Worm (Caenorhabditis elegans) whole organism, mixed stage, embryonic: Measurements from ENCODE around the gene nlp-41.

Source experiments
- M03D4.4 ChIP-seq: sonication (generic microtip); optimal IDR thresholded peaks from 2 replicates; lab custom pipeline; 2017; ENCODE audit warnings: mild to moderate bottlenecking, missing genetic modification characterization, missing compliant biosample characterization
- bed-3 ChIP-seq: fragments of 200-800 bp; sonication (Bioruptor generic); optimal IDR thresholded peaks from 3 replicates; lab custom pipeline; 2018; ENCODE audit warnings: mild to moderate bottlenecking, missing genetic modification characterization, moderate library complexity, missing compliant biosample characterization
- blmp-1 ChIP-seq: fragments of 150-350 bp; optimal IDR thresholded peaks from 2 replicates; lab custom pipeline; 2014; ENCODE audit warnings: missing biosample characterization, missing genetic modification characterization
- ceh-39 ChIP-seq: fragments of 150-350 bp; optimal IDR thresholded peaks from 2 replicates; lab custom pipeline; 2014; ENCODE audit warnings: missing biosample characterization, missing genetic modification characterization
- ceh-43 ChIP-seq: fragments of 200-800 bp; sonication (Bioruptor generic); optimal IDR thresholded peaks from 2 replicates; lab custom pipeline; 2018; ENCODE audit warnings: mild to moderate bottlenecking, missing genetic modification characterization, moderate library complexity, missing compliant biosample characterization
- ces-1 ChIP-seq: fragments of 150-350 bp; optimal IDR thresholded peaks from 2 replicates; lab custom pipeline; 2014; ENCODE audit warnings: missing biosample characterization, missing genetic modification reagents, missing genetic modification characterization
- cnd-1 ChIP-seq: fragments of 200-800 bp; sonication (Bioruptor generic); optimal IDR thresholded peaks from 2 replicates; lab custom pipeline; 2018; ENCODE audit warnings: mild to moderate bottlenecking, missing genetic modification characterization, missing compliant biosample characterization
- drap-1 ChIP-seq: fragments of 200-800 bp; sonication (Bioruptor generic); optimal IDR thresholded peaks from 3 replicates; lab custom pipeline; 2018; ENCODE audit warnings: mild to moderate bottlenecking, missing genetic modification characterization, missing compliant biosample characterization
- elt-1 ChIP-seq: sonication (generic microtip); optimal IDR thresholded peaks from 2 replicates; lab custom pipeline; 2017; ENCODE audit warnings: missing genetic modification characterization, mild to moderate bottlenecking, missing compliant biosample characterization, antibody characterized with exemption, moderate library complexity, borderline replicate concordance; ENCODE audit not compliant: insufficient read depth
- elt-3 ChIP-seq: fragments of 150-350 bp; optimal IDR thresholded peaks from 2 replicates; lab custom pipeline; 2014; ENCODE audit warnings: missing biosample characterization, missing genetic modification characterization
- flh-1 ChIP-seq: fragments of 200-800 bp; sonication (Bioruptor generic); optimal IDR thresholded peaks from 2 replicates; lab custom pipeline; 2018; ENCODE audit warnings: mild to moderate bottlenecking, missing genetic modification characterization, moderate library complexity, missing compliant biosample characterization
- ham-2 ChIP-seq: fragments of 200-800 bp; sonication (Bioruptor generic); optimal IDR thresholded peaks from 2 replicates; lab custom pipeline; 2018; ENCODE audit warnings: mild to moderate bottlenecking, missing genetic modification characterization, missing compliant biosample characterization
- hlh-1 ChIP-seq: fragments of 150-350 bp; optimal IDR thresholded peaks from 2 replicates; lab custom pipeline; 2014; ENCODE audit warnings: missing biosample characterization, missing genetic modification reagents, missing genetic modification characterization
- lin-13 ChIP-seq: fragments of 150-350 bp; optimal IDR thresholded peaks from 2 replicates; lab custom pipeline; 2014; ENCODE audit warnings: missing biosample characterization, missing genetic modification characterization
- lin-32 ChIP-seq: fragments of 200-800 bp; sonication (Bioruptor generic); optimal IDR thresholded peaks from 2 replicates; lab custom pipeline; 2018; ENCODE audit warnings: mild to moderate bottlenecking, missing genetic modification characterization, missing compliant biosample characterization
- lsy-2 ChIP-seq: fragments of 150-350 bp; optimal IDR thresholded peaks from 2 replicates; lab custom pipeline; 2014; ENCODE audit warnings: missing biosample characterization, missing genetic modification characterization
- mep-1 ChIP-seq: fragments of 150-350 bp; optimal IDR thresholded peaks from 2 replicates; lab custom pipeline; 2017; ENCODE audit warnings: missing biosample characterization, missing genetic modification reagents, missing genetic modification characterization, inconsistent platforms
- mls-2 ChIP-seq: sonication (generic microtip); optimal IDR thresholded peaks from 2 replicates; lab custom pipeline; 2016; ENCODE audit warnings: mild to moderate bottlenecking, missing genetic modification characterization, moderate library complexity, missing compliant biosample characterization
- nhr-12 ChIP-seq: fragments of 150-350 bp; optimal IDR thresholded peaks from 2 replicates; lab custom pipeline; 2014; ENCODE audit warnings: missing biosample characterization, missing genetic modification characterization
- nhr-2 ChIP-seq: fragments of 150-350 bp; optimal IDR thresholded peaks from 2 replicates; lab custom pipeline; 2014; ENCODE audit warnings: missing biosample characterization, missing genetic modification characterization
- nhr-28 ChIP-seq: fragments of 150-350 bp; optimal IDR thresholded peaks from 2 replicates; lab custom pipeline; 2014; ENCODE audit warnings: missing biosample characterization, missing genetic modification characterization
- nhr-76 ChIP-seq: sonication (generic microtip); optimal IDR thresholded peaks from 2 replicates; lab custom pipeline; 2017; ENCODE audit warnings: missing biosample characterization, missing genetic modification characterization
- pha-4 ChIP-seq: fragments of 150-350 bp; optimal IDR thresholded peaks from 2 replicates; lab custom pipeline; 2018; ENCODE audit warnings: missing biosample characterization, missing genetic modification reagents, missing genetic modification characterization
- sem-2 ChIP-seq: fragments of 200-800 bp; sonication (Bioruptor generic); optimal IDR thresholded peaks from 2 replicates; lab custom pipeline; 2018; ENCODE audit warnings: mild to moderate bottlenecking, missing genetic modification characterization, missing compliant biosample characterization
- snpc-4 ChIP-seq: fragments of 150-350 bp; optimal IDR thresholded peaks from 2 replicates; lab custom pipeline; 2014; ENCODE audit warnings: missing biosample characterization, missing genetic modification characterization
- sptf-1 ChIP-seq: sonication (generic microtip); optimal IDR thresholded peaks from 2 replicates; lab custom pipeline; 2017; ENCODE audit warnings: mild to moderate bottlenecking, missing genetic modification characterization, moderate library complexity, missing compliant biosample characterization
- tbx-8 ChIP-seq: fragments of 200-800 bp; sonication (Bioruptor generic); optimal IDR thresholded peaks from 2 replicates; lab custom pipeline; 2018; ENCODE audit warnings: mild to moderate bottlenecking, missing genetic modification characterization, moderate library complexity, missing compliant biosample characterization
- unc-120 ChIP-seq: sonication (generic microtip); optimal IDR thresholded peaks from 2 replicates; lab custom pipeline; 2017; ENCODE audit warnings: missing genetic modification characterization, missing compliant biosample characterization; ENCODE audit not compliant: poor library complexity, severe bottlenecking
- unc-39 ChIP-seq: fragments of 150-350 bp; optimal IDR thresholded peaks from 2 replicates; lab custom pipeline; 2014; ENCODE audit warnings: missing biosample characterization, missing genetic modification characterization
- unc-62 ChIP-seq: fragments of 150-350 bp; optimal IDR thresholded peaks from 2 replicates; lab custom pipeline; 2014; ENCODE audit warnings: missing biosample characterization, missing genetic modification reagents, missing genetic modification characterization
- zip-8 ChIP-seq: fragments of 150-350 bp; optimal IDR thresholded peaks from 2 replicates; lab custom pipeline; 2014; ENCODE audit warnings: missing biosample characterization, missing genetic modification characterization

nlp-41 gene

DNA sequence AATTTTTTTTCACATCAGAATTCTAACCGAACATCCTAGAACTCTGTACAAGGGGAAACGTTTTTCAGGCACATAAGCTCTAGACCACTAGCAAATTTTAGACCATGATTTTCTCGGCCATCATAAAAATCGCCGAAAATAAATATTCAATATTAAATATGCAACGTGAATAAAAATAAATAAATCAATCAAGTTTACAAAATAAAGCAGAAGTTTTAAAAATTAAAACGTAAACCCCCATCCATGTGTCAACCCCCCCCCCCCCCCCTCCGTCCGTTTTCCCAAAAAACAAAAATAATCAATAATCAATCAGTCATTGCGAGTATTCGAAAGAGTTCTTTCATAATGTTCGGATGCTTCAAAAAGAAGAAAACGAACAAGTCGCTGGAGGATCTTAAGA lies 42.6 kb downstream of the nlp-41 start, which contains the start of gene catp-4:
TSS of gene catp-4 (plus strand) at position 301 of the 400 bp plus-strand sequence.
- TF ChIP-seq unc-62 (GFP tag; lab: Kevin White, UChicago) (no peak), tbx-8 (GFP tag; lab: Kevin White, UChicago) (no peak), ceh-43 (no peak), unc-120 (tag; lab: Kevin White, UChicago) (no peak)

DNA sequence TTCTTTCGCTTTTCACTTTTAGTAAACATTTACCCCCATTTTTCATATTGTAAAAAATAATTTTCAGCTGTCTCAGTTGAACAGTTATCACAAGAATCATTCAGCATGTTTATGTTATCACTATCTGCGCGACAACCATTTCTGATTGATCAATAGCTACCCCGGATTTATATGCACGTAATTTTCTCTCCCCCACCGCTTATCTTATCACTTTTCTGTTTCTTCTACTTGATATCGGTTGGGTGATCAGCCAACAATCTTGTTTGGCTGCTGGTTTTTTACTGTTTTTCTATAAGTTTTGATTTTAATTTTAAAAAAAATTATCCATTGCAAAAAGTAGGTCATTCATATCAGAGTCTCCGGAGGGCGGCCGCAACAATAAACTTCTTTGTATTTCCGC lies 47.1 kb downstream of the nlp-41 start:
- TF ChIP-seq elt-3 (tag; lab: Kevin White, UChicago) (peak; percentile 32), pha-4 (tag; lab: Kevin White, UChicago) (no peak)

DNA sequence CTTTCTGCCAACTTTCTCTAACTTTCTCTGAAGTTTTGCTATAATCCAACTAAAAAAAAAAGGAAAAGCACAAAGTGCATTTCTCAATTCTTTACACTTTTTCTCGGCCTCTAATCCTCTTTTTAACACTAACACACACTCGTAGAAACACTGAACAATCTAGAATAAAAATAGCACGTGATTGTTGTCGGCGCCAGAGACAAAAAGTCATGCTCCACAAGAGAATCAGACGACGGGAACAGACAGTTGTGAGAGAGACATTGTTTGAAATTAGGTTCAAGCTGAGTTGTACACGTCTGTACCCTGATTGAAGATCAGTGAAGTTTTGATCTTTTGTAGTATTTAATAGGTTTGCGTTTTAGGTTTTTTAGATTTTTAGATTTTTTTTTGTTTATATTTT lies 47.7 kb downstream of the nlp-41 start:
- TF ChIP-seq hlh-1 (tag; lab: Kevin White, UChicago) (peak; percentile 21), lin-32 (GFP tag; lab: Kevin White, UChicago) (no peak), cnd-1 (tag; lab: Kevin White, UChicago) (no peak), nhr-28 (tag; lab: Kevin White, UChicago) (no peak), sptf-1 (tag; lab: Kevin White, UChicago) (no peak)

DNA sequence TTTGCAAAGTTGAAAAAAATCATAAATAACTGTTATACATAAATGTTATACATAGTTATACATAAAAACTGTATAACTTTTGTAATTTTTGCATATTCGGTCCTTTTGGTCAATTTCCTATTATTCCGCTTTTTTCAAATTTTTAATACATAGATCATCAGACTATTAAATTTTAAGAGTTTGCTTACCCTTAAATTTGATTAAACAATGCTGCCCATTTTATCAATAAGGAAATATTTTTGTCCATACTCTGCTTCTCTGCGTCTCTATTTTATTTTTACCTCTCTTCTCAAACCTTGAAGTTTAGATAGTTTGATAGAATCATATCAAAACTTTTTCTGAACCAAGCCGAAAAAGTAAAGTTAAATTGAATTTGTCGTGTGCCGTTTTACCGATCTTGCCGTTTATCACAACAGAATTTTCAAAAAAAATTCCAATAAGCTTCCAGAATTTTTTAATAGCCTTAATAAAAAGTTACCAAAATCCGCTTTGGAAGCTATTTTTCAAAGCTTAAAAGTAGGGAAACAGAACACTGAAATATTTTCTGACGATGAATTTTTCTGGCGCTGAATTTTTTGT lies 48.7 kb downstream of the nlp-41 start:
- TF ChIP-seq nhr-76 (no peak), flh-1 (GFP tag; lab: Kevin White, UChicago) (no peak), unc-39 (no peak)

DNA sequence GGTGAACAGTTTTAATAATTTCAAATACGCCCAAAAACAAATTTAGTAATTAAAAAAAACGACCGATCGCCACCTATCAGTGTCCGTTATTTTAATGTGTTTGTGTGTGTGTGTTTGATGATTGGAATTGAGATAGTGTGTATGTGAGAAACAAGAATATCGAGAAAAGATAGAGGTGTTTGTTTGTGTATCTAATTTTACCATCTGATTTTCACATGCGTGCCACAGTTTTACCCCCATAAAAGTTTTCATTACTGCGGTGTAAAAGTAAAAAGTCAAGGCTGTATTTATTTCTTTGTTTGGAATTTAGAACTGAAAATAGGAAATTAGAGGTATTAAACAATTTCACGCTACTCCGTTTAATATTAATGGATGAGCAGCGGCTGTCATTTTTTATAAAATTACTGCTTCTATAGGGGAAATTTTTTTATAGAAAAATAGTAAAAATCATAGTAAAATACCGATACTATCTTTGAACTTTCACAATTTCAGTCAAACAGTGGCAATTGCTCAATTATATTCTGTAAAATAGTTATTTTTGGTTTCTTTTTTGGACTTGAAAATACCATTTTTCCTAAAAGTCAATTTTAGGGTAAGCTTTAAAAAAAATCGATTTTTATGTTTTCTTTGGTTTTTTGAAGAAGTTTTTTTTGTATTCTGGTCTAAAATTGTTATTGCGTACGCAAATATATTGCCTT lies 49.4 kb downstream of the nlp-41 start:
- TF ChIP-seq ham-2 (GFP tag; lab: Kevin White, UChicago) = no peak
- no peak for TF ChIP-seq drap-1
- no peak for TF ChIP-seq snpc-4 (tag; lab: Kevin White, UChicago)
- no peak for TF ChIP-seq lin-32 (GFP tag; lab: Kevin White, UChicago)
- no peak for TF ChIP-seq lsy-2 (tag; lab: Kevin White, UChicago)
- no peak for TF ChIP-seq nhr-2 (tag; lab: Kevin White, UChicago)
- no peak for TF ChIP-seq nhr-12 (tag; lab: Kevin White, UChicago)
- no peak for TF ChIP-seq ces-1 (GFP tag; lab: Kevin White, UChicago)
- no peak for TF ChIP-seq cnd-1 (tag; lab: Kevin White, UChicago)
- TF ChIP-seq zip-8 (tag; lab: Kevin White, UChicago) = no peak
- TF ChIP-seq blmp-1 = no peak
- TF ChIP-seq elt-1 = no peak
- no peak for TF ChIP-seq unc-62 (GFP tag; lab: Kevin White, UChicago)
- no peak for TF ChIP-seq mls-2
- TF ChIP-seq unc-39 = no peak
- TF ChIP-seq sptf-1 (tag; lab: Kevin White, UChicago) = no peak
- TF ChIP-seq elt-3 (tag; lab: Kevin White, UChicago) = no peak
- TF ChIP-seq nhr-28 (tag; lab: Kevin White, UChicago) = no peak
- no peak for TF ChIP-seq ceh-43
- TF ChIP-seq lin-13 (tag; lab: Kevin White, UChicago) = no peak

DNA sequence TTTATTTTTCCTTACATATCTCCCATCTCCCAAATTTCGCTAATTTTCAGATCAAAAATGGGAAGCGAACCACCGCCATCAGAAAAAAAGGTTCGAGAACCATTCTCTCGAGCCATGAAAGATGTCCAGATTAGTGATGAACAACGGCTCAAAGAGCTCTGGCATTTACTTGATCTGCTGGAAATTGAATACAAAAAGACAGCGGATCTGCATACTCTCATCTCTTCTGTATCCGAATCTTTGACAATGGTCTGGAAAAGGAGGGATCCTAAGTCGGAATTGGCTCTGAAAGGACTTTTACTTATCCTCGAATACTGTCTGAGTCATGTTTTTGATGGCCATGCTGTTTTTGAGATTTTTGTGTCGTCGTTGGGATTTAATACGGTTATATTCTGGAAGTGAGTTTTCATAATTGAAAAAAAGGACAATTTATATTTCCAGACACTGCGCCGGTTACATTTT lies 50.2 kb downstream of the nlp-41 start, which contains the start of gene tps-2:
TSS of gene tps-2 (plus strand) at position 51 of the 462 bp plus-strand sequence.
- TF ChIP-seq flh-1 (GFP tag; lab: Kevin White, UChicago) = no peak
- no peak for TF ChIP-seq mep-1 (tag; lab: Kevin White, UChicago)
- no peak for TF ChIP-seq elt-3 (tag; lab: Kevin White, UChicago)
- TF ChIP-seq sem-2 = no peak
- no peak for TF ChIP-seq ceh-39 (tag; lab: Kevin White, UChicago)
- no peak for TF ChIP-seq M03D4.4 (tag; lab: Kevin White, UChicago)
- TF ChIP-seq blmp-1 = no peak
- TF ChIP-seq bed-3 (GFP tag; lab: Kevin White, UChicago) = no peak
- TF ChIP-seq lin-32 (GFP tag; lab: Kevin White, UChicago) = no peak
- TF ChIP-seq lsy-2 (tag; lab: Kevin White, UChicago) = no peak
- TF ChIP-seq cnd-1 (tag; lab: Kevin White, UChicago) = no peak
- no peak for TF ChIP-seq elt-1
